Fruit fly (Drosophila melanogaster) whole organism, embryonic: Measurements from ENCODE around the gene CG11980.

ENCODE experiments used
- BEAF-32 ChIP-seq: fragments of 200-800 bp; sonication (Bioruptor generic); optimal IDR thresholded peaks from 3 replicates; lab custom pipeline; 2017; ENCODE audit warnings: missing biosample characterization, missing genetic modification characterization, mild to moderate bottlenecking, moderate library complexity, missing genetic modification reagents
- Bdp1 ChIP-seq: fragments of 200-800 bp; sonication (Bioruptor generic); optimal IDR thresholded peaks from 3 replicates; lab custom pipeline; 2016; ENCODE audit warnings: missing biosample characterization, missing genetic modification characterization
- CG10565 ChIP-seq: fragments of 200-800 bp; sonication (Bioruptor generic); optimal IDR thresholded peaks from 3 replicates; lab custom pipeline; 2016; ENCODE audit warnings: missing biosample characterization, mild to moderate bottlenecking, missing genetic modification characterization
- CG11723 ChIP-seq: fragments of 200-800 bp; sonication (Bioruptor generic); optimal IDR thresholded peaks from 2 replicates; lab custom pipeline; 2017; ENCODE audit warnings: missing biosample characterization, mild to moderate bottlenecking, missing genetic modification characterization
- CG13287 ChIP-seq: fragments of 200-800 bp; sonication (Bioruptor generic); IDR thresholded peaks from 2 replicates; pipeline ENCODE4 v1.3.6; 2022; ENCODE audit warnings: missing biosample characterization, missing genetic modification characterization; ENCODE audit not compliant: partially characterized antibody
- CG13624 ChIP-seq: fragments of 200-800 bp; sonication (Bioruptor generic); optimal IDR thresholded peaks from 2 replicates; lab custom pipeline; 2016; ENCODE audit warnings: missing biosample characterization, missing genetic modification characterization
- CG14965 ChIP-seq: fragments of 200-800 bp; sonication (Bioruptor generic); optimal IDR thresholded peaks from 2 replicates; lab custom pipeline; 2016; ENCODE audit warnings: missing biosample characterization, missing genetic modification characterization, borderline replicate concordance
- CG15696 ChIP-seq: fragments of 200-800 bp; sonication (Bioruptor generic); optimal IDR thresholded peaks from 2 replicates; lab custom pipeline; 2019; ENCODE audit warnings: missing biosample characterization, mild to moderate bottlenecking, missing genetic modification characterization, moderate library complexity
- CG3163 ChIP-seq: fragments of 200-800 bp; sonication (Bioruptor generic); optimal IDR thresholded peaks from 3 replicates; lab custom pipeline; 2016; ENCODE audit warnings: missing biosample characterization, missing genetic modification characterization
- CG3281 ChIP-seq: fragments of 200-800 bp; sonication (Bioruptor generic); optimal IDR thresholded peaks from 3 replicates; lab custom pipeline; 2017; ENCODE audit warnings: missing biosample characterization, mild to moderate bottlenecking, missing genetic modification characterization
- CG42726 ChIP-seq: fragments of 200-800 bp; sonication (Bioruptor generic); IDR thresholded peaks from 2 replicates; pipeline ENCODE4 v1.3.6; 2022; ENCODE audit warnings: missing biosample characterization, missing genetic modification characterization; ENCODE audit not compliant: partially characterized antibody
- CG4328 ChIP-seq: fragments of 200-800 bp; sonication (Bioruptor generic); optimal IDR thresholded peaks from 3 replicates; lab custom pipeline; 2017; ENCODE audit warnings: missing biosample characterization, missing genetic modification reagents, missing genetic modification characterization
- CG6765 ChIP-seq: fragments of 200-800 bp; sonication (Bioruptor generic); optimal IDR thresholded peaks from 3 replicates; lab custom pipeline; 2017; ENCODE audit warnings: missing biosample characterization, mild to moderate bottlenecking, missing genetic modification characterization
- CG8388 ChIP-seq: fragments of 200-800 bp; sonication (Bioruptor generic); optimal IDR thresholded peaks from 2 replicates; lab custom pipeline; 2019; ENCODE audit warnings: missing biosample characterization, mild to moderate bottlenecking, missing genetic modification characterization, moderate library complexity
- Deaf1 ChIP-seq: fragments of 200-800 bp; optimal IDR thresholded peaks from 3 replicates; lab custom pipeline; 2019; ENCODE audit warnings: missing biosample characterization, mild to moderate bottlenecking, missing genetic modification characterization, moderate library complexity
- Dp ChIP-seq: fragments of 200-800 bp; sonication (Bioruptor generic); optimal IDR thresholded peaks from 2 replicates; lab custom pipeline; 2018; ENCODE audit warnings: missing biosample characterization, mild to moderate bottlenecking, missing genetic modification characterization, moderate library complexity
- Fer2 ChIP-seq: fragments of 200-800 bp; sonication (Bioruptor generic); optimal IDR thresholded peaks from 2 replicates; lab custom pipeline; 2018; ENCODE audit warnings: missing biosample characterization, mild to moderate bottlenecking, missing genetic modification characterization, moderate library complexity
- H2.0 ChIP-seq: fragments of 200-800 bp; sonication (Bioruptor generic); IDR thresholded peaks from 2 replicates; pipeline ENCODE4 v1.3.6; 2022; ENCODE audit warnings: missing biosample characterization, missing genetic modification characterization
- Hmx ChIP-seq: fragments of 200-800 bp; sonication (Bioruptor generic); optimal IDR thresholded peaks from 2 replicates; lab custom pipeline; 2016; ENCODE audit warnings: missing biosample characterization, missing genetic modification characterization
- Lhr ChIP-seq: fragments of 200-800 bp; sonication (Bioruptor generic); optimal IDR thresholded peaks from 3 replicates; lab custom pipeline; 2017; ENCODE audit warnings: mild to moderate bottlenecking, missing biosample characterization, missing genetic modification reagents, missing genetic modification characterization
- Lpt ChIP-seq: fragments of >200 bp; optimal IDR thresholded peaks from 2 replicates; lab custom pipeline; 2018; ENCODE audit warnings: missing biosample characterization, missing genetic modification characterization
- MTF-1 ChIP-seq: fragments of 200-800 bp; sonication (Bioruptor generic); optimal IDR thresholded peaks from 2 replicates; lab custom pipeline; 2018; ENCODE audit warnings: missing biosample characterization, mild to moderate bottlenecking, missing genetic modification characterization, borderline replicate concordance
- Meics ChIP-seq: fragments of 200-800 bp; sonication (Bioruptor generic); optimal IDR thresholded peaks from 2 replicates; lab custom pipeline; 2017; ENCODE audit warnings: missing biosample characterization, mild to moderate bottlenecking, missing genetic modification characterization
- NC2α ChIP-seq: fragments of 200-800 bp; sonication (Bioruptor generic); optimal IDR thresholded peaks from 2 replicates; lab custom pipeline; 2016; ENCODE audit warnings: missing biosample characterization, missing genetic modification characterization
- Opbp ChIP-seq: fragments of 200-800 bp; sonication (Bioruptor generic); IDR thresholded peaks from 3 replicates; pipeline ENCODE4 v1.3.6; 2022; ENCODE audit warnings: missing biosample characterization, missing genetic modification characterization; ENCODE audit not compliant: partially characterized antibody
- Poxn ChIP-seq: fragments of 200-800 bp; sonication (Bioruptor generic); IDR thresholded peaks from 2 replicates; pipeline ENCODE4 v1.3.6; 2022; ENCODE audit warnings: missing biosample characterization, missing genetic modification characterization
- Taf1 ChIP-seq: fragments of 200-800 bp; sonication (Bioruptor generic); IDR thresholded peaks from 2 replicates; pipeline ENCODE4 v1.3.6; 2022; ENCODE audit warnings: missing biosample characterization, missing genetic modification characterization
- Xbp1 ChIP-seq: fragments of 200-800 bp; sonication (Bioruptor generic); optimal IDR thresholded peaks from 3 replicates; lab custom pipeline; 2016; ENCODE audit warnings: missing biosample characterization, mild to moderate bottlenecking, missing genetic modification characterization
- YL-1 ChIP-seq: fragments of 200-800 bp; sonication (Bioruptor generic); optimal IDR thresholded peaks from 3 replicates; lab custom pipeline; 2017; ENCODE audit warnings: missing biosample characterization, mild to moderate bottlenecking, missing genetic modification characterization
- al ChIP-seq: fragments of 200-800 bp; sonication (Bioruptor generic); IDR thresholded peaks from 2 replicates; pipeline ENCODE4 v1.3.6; 2022; ENCODE audit warnings: missing biosample characterization, missing genetic modification characterization
- ash1 ChIP-seq: fragments of 200-800 bp; sonication (Bioruptor generic); optimal IDR thresholded peaks from 2 replicates; lab custom pipeline; 2018; ENCODE audit warnings: missing biosample characterization, mild to moderate bottlenecking, missing genetic modification characterization
- cas ChIP-seq: fragments of 200-800 bp; sonication (Bioruptor generic); IDR thresholded peaks from 2 replicates; pipeline ENCODE4 v1.3.6; 2022; ENCODE audit warnings: missing biosample characterization, missing genetic modification characterization
- caup ChIP-seq: fragments of 200-800 bp; sonication (Bioruptor generic); optimal IDR thresholded peaks from 3 replicates; lab custom pipeline; 2017; ENCODE audit warnings: missing biosample characterization, mild to moderate bottlenecking, missing genetic modification characterization, moderate library complexity; ENCODE audit not compliant: severe bottlenecking
- corto ChIP-seq: fragments of 200-800 bp; sonication (Bioruptor generic); optimal IDR thresholded peaks from 2 replicates; lab custom pipeline; 2016; ENCODE audit warnings: missing biosample characterization, mild to moderate bottlenecking, missing genetic modification characterization, moderate library complexity
- croc ChIP-seq: fragments of 200-800 bp; sonication (Bioruptor generic); conservative IDR thresholded peaks from 3 replicates; pipeline ENCODE4 v1.3.6; 2022; ENCODE audit warnings: missing biosample characterization, missing genetic modification characterization
- her ChIP-seq: fragments of 200-800 bp; sonication (Bioruptor generic); optimal IDR thresholded peaks from 2 replicates; lab custom pipeline; 2016; ENCODE audit warnings: missing biosample characterization, missing genetic modification characterization
- ind ChIP-seq: fragments of 200-800 bp; sonication (Bioruptor generic); optimal IDR thresholded peaks from 3 replicates; lab custom pipeline; 2016; ENCODE audit warnings: missing biosample characterization, missing genetic modification characterization
- lbe ChIP-seq: fragments of 200-800 bp; sonication (Bioruptor generic); optimal IDR thresholded peaks from 2 replicates; lab custom pipeline; 2016; ENCODE audit warnings: missing biosample characterization, mild to moderate bottlenecking, missing genetic modification characterization
- maf-S ChIP-seq: fragments of 200-800 bp; sonication (Bioruptor generic); optimal IDR thresholded peaks from 2 replicates; lab custom pipeline; 2016; ENCODE audit warnings: missing biosample characterization, missing genetic modification characterization
- mirr ChIP-seq: fragments of 200-800 bp; sonication (Bioruptor generic); optimal IDR thresholded peaks from 3 replicates; lab custom pipeline; 2018; ENCODE audit warnings: missing biosample characterization, mild to moderate bottlenecking, missing genetic modification characterization
- odd ChIP-seq: fragments of 200-800 bp; sonication (Bioruptor generic); optimal IDR thresholded peaks from 2 replicates; lab custom pipeline; 2017; ENCODE audit warnings: missing biosample characterization, mild to moderate bottlenecking, missing genetic modification characterization
- pita ChIP-seq: fragments of 200-800 bp; sonication (Bioruptor generic); optimal IDR thresholded peaks from 2 replicates; lab custom pipeline; 2017; ENCODE audit warnings: missing biosample characterization, mild to moderate bottlenecking, missing genetic modification characterization
- schlank ChIP-seq: fragments of 200-800 bp; sonication (Bioruptor generic); optimal IDR thresholded peaks from 2 replicates; lab custom pipeline; 2018; ENCODE audit warnings: missing biosample characterization, mild to moderate bottlenecking, missing genetic modification characterization
- tap ChIP-seq: fragments of 200-800 bp; optimal IDR thresholded peaks from 3 replicates; lab custom pipeline; 2019; ENCODE audit warnings: missing biosample characterization, mild to moderate bottlenecking, missing genetic modification characterization, moderate library complexity
- tup ChIP-seq: fragments of 200-800 bp; sonication (Bioruptor generic); optimal IDR thresholded peaks from 2 replicates; lab custom pipeline; 2016; ENCODE audit warnings: missing biosample characterization, mild to moderate bottlenecking, missing genetic modification characterization, moderate library complexity
- twi ChIP-seq: fragments of 200-800 bp; optimal IDR thresholded peaks from 2 replicates; lab custom pipeline; 2019; ENCODE audit warnings: missing biosample characterization, mild to moderate bottlenecking, missing genetic modification characterization, moderate library complexity
- vnd ChIP-seq: fragments of 200-800 bp; sonication (Bioruptor generic); IDR thresholded peaks from 3 replicates; pipeline ENCODE4 v1.3.6; 2022; ENCODE audit warnings: missing biosample characterization, missing genetic modification characterization; ENCODE audit not compliant: partially characterized antibody
- zen ChIP-seq: fragments of 200-800 bp; sonication (Bioruptor generic); optimal IDR thresholded peaks from 3 replicates; lab custom pipeline; 2018; ENCODE audit warnings: missing biosample characterization, mild to moderate bottlenecking, missing genetic modification characterization, moderate library complexity

CG11980 gene

dm6 chr3R:8984141-8984540 lies 19.7 kb upstream of the CG11980 start, which contains the start of gene RagA-B (continued):
- TF ChIP-seq Opbp (GFP tag; lab: Robert Waterston, UW) (0 out of 3 replicates have a peak, but pooled peaks have one; percentile 31), H2.0 (no peak), zen (tag; lab: Kevin White, UChicago) (no peak)

dm6 chr3R:8984602-8985074 lies 19.2 kb upstream of the CG11980 start, which contains the start of gene CG11970:
TSS of gene CG11970 (plus strand) at chr3R:8984718.
- no peak for TF ChIP-seq CG42726 (GFP tag; lab: Robert Waterston, UW)
- peak; percentile 55 for TF ChIP-seq ind
- no peak for TF ChIP-seq CG3163
- no peak for TF ChIP-seq Bdp1 (GFP tag; lab: Kevin White, UChicago)
- TF ChIP-seq Xbp1 (GFP tag; lab: Kevin White, UChicago) = peak; percentile 9
- 0 out of 3 replicates have a peak, but pooled peaks have one; percentile 20 for TF ChIP-seq vnd
- TF ChIP-seq Fer2 (tag; lab: Kevin White, UChicago) = peak; percentile 22
- TF ChIP-seq NC2α (GFP tag; lab: Kevin White, UChicago) = no peak
- no peak for TF ChIP-seq CG13624 (GFP tag; lab: Kevin White, UChicago)
- no peak for TF ChIP-seq Meics
- no peak for TF ChIP-seq cas (GFP tag; lab: Robert Waterston, UW)
- TF ChIP-seq CG8388 (GFP tag; lab: Kevin White, UChicago) = peak; percentile 8
- TF ChIP-seq schlank (tag; lab: Kevin White, UChicago) = no peak
- no peak for TF ChIP-seq caup (GFP tag; lab: Kevin White, UChicago)
- no peak for TF ChIP-seq CG11723 (GFP tag; lab: Kevin White, UChicago)
- TF ChIP-seq Taf1 = no peak
- peak; percentile 73 for TF ChIP-seq Dp (GFP tag; lab: Kevin White, UChicago)
- no peak for TF ChIP-seq al (GFP tag; lab: Robert Waterston, UW)
- no peak for TF ChIP-seq Poxn
- no peak for TF ChIP-seq maf-S (GFP tag; lab: Kevin White, UChicago)
- TF ChIP-seq lbe (GFP tag; lab: Kevin White, UChicago) = no peak
- TF ChIP-seq CG15696 = peak; percentile 19
- TF ChIP-seq her = peak; percentile 90
- TF ChIP-seq CG14965 (GFP tag; lab: Kevin White, UChicago) = no peak
- TF ChIP-seq mirr = no peak
- no peak for TF ChIP-seq tup (GFP tag; lab: Kevin White, UChicago)
- no peak for TF ChIP-seq pita (GFP tag; lab: Kevin White, UChicago)
- no peak for TF ChIP-seq Hmx (GFP tag; lab: Kevin White, UChicago)
- no peak for TF ChIP-seq CG10565 (GFP tag; lab: Kevin White, UChicago)
- peak; percentile 26 for TF ChIP-seq YL-1
- TF ChIP-seq croc (GFP tag; lab: Robert Waterston, UW) = no peak
- TF ChIP-seq BEAF-32 (GFP tag; lab: Kevin White, UChicago) = peak; percentile 78
- no peak for TF ChIP-seq corto (GFP tag; lab: Kevin White, UChicago)
- TF ChIP-seq Deaf1 (tag; lab: Kevin White, UChicago) = no peak
- no peak for TF ChIP-seq MTF-1 (GFP tag; lab: Kevin White, UChicago)
- TF ChIP-seq CG4328 (GFP tag; lab: Kevin White, UChicago) = peak; percentile 21
- TF ChIP-seq CG6765 (GFP tag; lab: Kevin White, UChicago) = no peak
- no peak for TF ChIP-seq twi
- peak; percentile 63 for TF ChIP-seq CG13287
- peak; percentile 21 for TF ChIP-seq CG3281
- peak; percentile 11 for TF ChIP-seq Lhr (GFP tag; lab: Kevin White, UChicago)
- TF ChIP-seq Lpt (GFP tag; lab: Kevin White, UChicago) = no peak
- TF ChIP-seq odd (GFP tag; lab: Kevin White, UChicago) = no peak
- TF ChIP-seq tap (tag; lab: Kevin White, UChicago) = no peak
- TF ChIP-seq ash1 (GFP tag; lab: Kevin White, UChicago) = no peak
